Worm (Caenorhabditis elegans) whole organism, L4 larva: ENCODE results near the gene egg-3.

Experiments
- ceh-62 ChIP-seq: sonication (generic microtip); optimal IDR thresholded peaks from 2 replicates; lab custom pipeline; 2017; ENCODE audit warnings: missing biosample characterization, missing genetic modification characterization
- ces-1 ChIP-seq: fragments of 150-350 bp; sonication (generic microtip); optimal IDR thresholded peaks from 4 replicates; lab custom pipeline; 2014; ENCODE audit warnings: missing biosample characterization, missing genetic modification reagents, missing genetic modification characterization
- fkh-10 ChIP-seq: fragments of 150-350 bp; optimal IDR thresholded peaks from 2 replicates; lab custom pipeline; 2014; ENCODE audit warnings: missing biosample characterization, missing genetic modification reagents, missing genetic modification characterization

- TF ChIP-seq fkh-10 (GFP tag; lab: Kevin White, UChicago) (no peak), ces-1 (GFP tag; lab: Kevin White, UChicago) (no peak), ceh-62 (tag; lab: Kevin White, UChicago) (no peak)
Measured at ce11 chrII:10918293-10918756, 34.1 kb upstream of the egg-3 start, which contains the start of gene tba-4.
